Worm (Caenorhabditis elegans) whole organism, young adult: ENCODE data around the gene npr-27.

Experiments
- pha-4 ChIP-seq: fragments of 150-350 bp; sonication (generic microtip); optimal IDR thresholded peaks from 2 replicates; lab custom pipeline; 2014; ENCODE audit warnings: missing biosample characterization, missing genetic modification reagents, missing genetic modification characterization
- repo-1 ChIP-seq: sonication (generic microtip); optimal IDR thresholded peaks from 2 replicates; lab custom pipeline; 2017; ENCODE audit warnings: mild to moderate bottlenecking, missing genetic modification characterization, missing compliant biosample characterization

ce11 chrIV:7287474-7287873 lies 18.0 kb upstream of the npr-27 start, which contains the start of gene F42C5.3:
- TF ChIP-seq pha-4 = no peak
- no peak for TF ChIP-seq repo-1 (tag; lab: Kevin White, UChicago)
